Worm (Caenorhabditis elegans) whole organism, L2 larva: Measurements from ENCODE around the gene gcy-9.

Source experiments
- aly-2 ChIP-seq: fragments of 150-350 bp; optimal IDR thresholded peaks from 2 replicates; lab custom pipeline; 2014; ENCODE audit warnings: missing biosample characterization, missing genetic modification characterization
- ceh-82 ChIP-seq: fragments of 150-350 bp; optimal IDR thresholded peaks from 2 replicates; lab custom pipeline; 2014; ENCODE audit warnings: missing biosample characterization, missing genetic modification characterization
- egl-27 ChIP-seq: sonication (generic microtip); optimal IDR thresholded peaks from 3 replicates; lab custom pipeline; 2017; ENCODE audit warnings: missing biosample characterization, missing genetic modification reagents, missing genetic modification characterization
- lin-11 ChIP-seq: fragments of 150-350 bp; sonication (generic microtip); optimal IDR thresholded peaks from 2 replicates; lab custom pipeline; 2014; ENCODE audit warnings: missing biosample characterization, missing genetic modification characterization, inconsistent platforms, mixed read lengths
- lin-13 ChIP-seq: fragments of 150-350 bp; optimal IDR thresholded peaks from 2 replicates; lab custom pipeline; 2014; ENCODE audit warnings: missing biosample characterization, missing genetic modification reagents, missing genetic modification characterization
- nhr-11 ChIP-seq: fragments of 150-350 bp; optimal IDR thresholded peaks from 2 replicates; lab custom pipeline; 2014; ENCODE audit warnings: missing biosample characterization, missing genetic modification characterization
- nhr-12 ChIP-seq: fragments of 150-350 bp; optimal IDR thresholded peaks from 2 replicates; lab custom pipeline; 2014; ENCODE audit warnings: missing biosample characterization, missing genetic modification characterization
- nhr-77 ChIP-seq: fragments of 150-350 bp; optimal IDR thresholded peaks from 2 replicates; lab custom pipeline; 2014; ENCODE audit warnings: missing biosample characterization, missing genetic modification characterization
- unc-39 ChIP-seq: fragments of 150-350 bp; optimal IDR thresholded peaks from 2 replicates; lab custom pipeline; 2014; ENCODE audit warnings: missing biosample characterization, missing genetic modification characterization
- unc-62 ChIP-seq: fragments of 150-350 bp; optimal IDR thresholded peaks from 2 replicates; lab custom pipeline; 2014; ENCODE audit warnings: missing biosample characterization, missing genetic modification reagents, missing genetic modification characterization
- zag-1 ChIP-seq: fragments of 150-350 bp; optimal IDR thresholded peaks from 2 replicates; lab custom pipeline; 2014; ENCODE audit warnings: missing biosample characterization, missing genetic modification characterization
- ztf-11 ChIP-seq: sonication (generic microtip); optimal IDR thresholded peaks from 2 replicates; lab custom pipeline; 2017; ENCODE audit warnings: missing biosample characterization, missing genetic modification characterization
- ztf-4 ChIP-seq: fragments of 150-350 bp; optimal IDR thresholded peaks from 2 replicates; lab custom pipeline; 2014; ENCODE audit warnings: missing biosample characterization, missing genetic modification characterization

DNA sequence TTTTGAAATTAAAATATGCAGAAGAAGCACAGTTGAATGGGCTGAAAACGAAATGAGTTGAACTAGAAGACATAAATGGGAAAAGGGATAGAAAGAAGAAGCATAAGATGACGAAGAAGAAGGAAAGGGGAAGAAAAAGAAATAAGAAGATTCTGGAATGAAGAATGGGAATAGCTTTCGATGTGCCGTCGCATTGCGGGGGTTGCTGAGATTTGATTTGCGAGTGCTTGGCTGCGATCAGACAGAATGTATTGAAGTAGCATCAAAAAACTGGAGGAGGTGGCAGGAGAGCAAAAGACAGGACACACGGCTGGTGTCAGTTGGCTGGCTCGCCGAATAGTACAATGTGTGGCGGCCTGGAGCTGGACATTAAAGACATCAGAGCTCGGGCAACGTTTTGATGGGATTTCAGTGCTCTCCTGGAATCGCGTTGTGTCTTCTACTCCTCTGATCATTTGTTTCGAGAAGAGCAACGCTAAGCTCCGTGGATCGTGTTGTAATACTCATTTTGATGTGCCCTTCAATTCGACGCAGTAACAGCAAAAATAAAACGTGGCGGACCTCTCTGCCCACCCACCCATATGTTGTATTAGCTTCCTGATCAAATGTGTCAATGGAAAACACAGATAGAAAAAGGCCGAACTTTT is 41.6 kb upstream of the gcy-9 start:
- no peak for TF ChIP-seq nhr-12 (tag; lab: Kevin White, UChicago)
- no peak for TF ChIP-seq unc-39 (tag; lab: Kevin White, UChicago)
- TF ChIP-seq lin-13 (GFP tag; lab: Kevin White, UChicago): no peak
- no peak for TF ChIP-seq nhr-11 (tag; lab: Kevin White, UChicago)
- no peak for TF ChIP-seq ztf-4
- no peak for TF ChIP-seq unc-62 (GFP tag; lab: Kevin White, UChicago)
- TF ChIP-seq zag-1 (tag; lab: Kevin White, UChicago): no peak
- no peak for TF ChIP-seq ceh-82 (tag; lab: Kevin White, UChicago)
- TF ChIP-seq lin-11 (tag; lab: Kevin White, UChicago): no peak
- no peak for TF ChIP-seq egl-27
- no peak for TF ChIP-seq ztf-11 (tag; lab: Kevin White, UChicago)
- TF ChIP-seq aly-2 (tag; lab: Kevin White, UChicago): no peak
- no peak for TF ChIP-seq nhr-77 (tag; lab: Kevin White, UChicago)
